Fruit fly (Drosophila melanogaster): Measurements from ENCODE around the gene CG18131.

DNA sequence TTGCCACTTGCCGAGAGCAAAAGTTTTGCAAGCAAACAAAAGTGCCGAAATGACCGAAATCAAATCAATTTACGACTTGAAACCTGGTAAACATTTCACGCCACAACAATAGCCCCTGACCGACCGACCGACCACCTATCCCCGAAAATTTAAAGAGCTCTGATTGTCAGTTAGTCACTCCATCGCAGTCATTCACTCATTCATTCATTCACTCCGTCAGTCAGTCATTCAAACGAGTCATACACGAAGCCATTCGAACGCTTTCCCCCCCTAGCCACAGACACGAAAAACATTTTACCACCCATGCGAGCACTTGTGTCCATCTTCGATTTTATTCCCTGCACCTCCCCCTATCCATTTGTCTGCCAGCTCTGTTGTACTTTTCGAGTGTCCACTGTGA is 47.5 kb upstream of the CG18131 start:
- TF ChIP-seq Dfd (GFP tag; optimal IDR thresholded peaks at IDR 0.05) (no peak), psq (GFP tag; optimal IDR thresholded peaks at IDR 0.05) (no peak), Hr78 (GFP tag; optimal IDR thresholded peaks at IDR 0.05) (no peak), tai (GFP tag; optimal IDR thresholded peaks at IDR 0.05) (no peak)
